Worm (Caenorhabditis elegans) whole organism, L4/young adult: ENCODE results near the gene usp-14.

Experiments used
- W03F9.2 ChIP-seq: fragments of 150-350 bp; optimal IDR thresholded peaks from 2 replicates; lab custom pipeline; 2014; ENCODE audit warnings: missing biosample characterization, missing genetic modification characterization
- him-1 ChIP-seq: sonication (generic microtip); optimal IDR thresholded peaks from 2 replicates; lab custom pipeline; 2016; ENCODE audit warnings: missing genotype, missing genetic modification reagents, missing genetic modification characterization, missing compliant biosample characterization

- TF ChIP-seq W03F9.2 (tag; lab: Kevin White, UChicago) (peak; percentile 67), him-1 (tag; lab: Kevin White, UChicago) (no peak)
Measured at ce11 chrII:14441144-14441543, 47.3 kb downstream of the usp-14 start, which contains the start of gene smg-8.
